Fruit fly (Drosophila melanogaster): ENCODE data around the gene CG8838.

DNA sequence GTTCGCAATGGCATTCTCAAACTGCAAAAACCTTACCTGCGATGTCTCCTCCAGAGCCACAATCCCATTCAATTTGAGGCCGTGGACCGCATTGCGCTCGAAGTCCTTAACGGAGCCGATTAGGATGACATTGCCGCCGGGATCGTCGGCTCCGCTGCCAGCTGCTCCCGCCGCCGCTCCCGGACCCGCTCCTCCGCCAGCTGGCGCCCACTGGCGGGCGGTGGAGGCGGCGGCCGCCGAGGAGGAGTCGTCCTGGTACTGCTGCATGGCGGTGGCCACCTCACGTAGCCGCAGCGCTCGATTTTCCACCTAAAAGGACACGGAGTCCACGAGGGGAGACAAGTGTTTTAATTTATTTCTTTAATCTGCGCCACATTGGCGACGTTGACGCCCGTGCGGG, 50.3 kb downstream of the CG8838 start:
- TF ChIP-seq brk (GFP tag; optimal IDR thresholded peaks at IDR 0.05) (no peak), woc (GFP tag; optimal IDR thresholded peaks at IDR 0.05) (no peak), CrebA (GFP tag; optimal IDR thresholded peaks at IDR 0.05; ENCODE audit: borderline replicate concordance) (no peak), OdsH (GFP tag; optimal IDR thresholded peaks at IDR 0.05) (no peak)

Measured in whole organism, wandering third instar larva.